2 fruit fly cellular contexts compared by ENCODE assay signal in the genomic region with DNA sequence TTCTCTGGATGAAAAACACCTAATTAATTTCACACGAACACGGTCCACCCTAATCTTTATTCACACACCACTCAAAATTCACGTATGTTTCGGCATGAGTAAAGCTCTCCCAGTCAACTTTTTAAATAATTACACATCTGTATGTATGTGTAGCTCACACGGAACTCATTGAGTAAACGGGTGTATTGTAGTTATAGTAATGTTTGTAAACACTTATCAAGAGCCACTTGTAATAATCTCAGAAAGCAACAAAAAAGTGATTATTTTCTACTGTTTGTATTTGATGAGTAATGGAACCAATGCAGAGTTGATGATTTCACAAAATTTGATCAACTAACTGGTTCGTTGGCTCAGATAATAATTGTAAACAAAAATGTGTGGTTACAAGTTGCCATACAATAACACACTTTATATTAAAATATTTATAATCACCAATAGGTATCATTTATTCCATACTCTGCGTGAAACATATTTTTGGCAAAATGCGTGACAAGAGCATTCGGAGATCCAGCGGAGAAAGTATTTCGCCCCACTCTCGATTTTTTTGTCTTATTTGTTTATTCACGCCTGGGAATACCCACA.
TF ChIP-seq lines count a peak whose summit lies in the region.

No protein-coding gene starts in this region.

TF ChIP-seq in whole organism, embryonic, 481 proteins besides CTCF, POLR2A, EP300 and RAD21 (continued from another document and continues in another):
- TF ChIP-seq E2f2 (GFP tag; IDR thresholded peaks at IDR 0.05; lab: Robert Waterston, UW) (peak; percentile 35; the same call in 1 of the 2 replicates), CG17385 (GFP tag; optimal IDR thresholded peaks at IDR 0.05; lab: Kevin White, UChicago) (peak; percentile 33), BEAF-32 (GFP tag; optimal IDR thresholded peaks at IDR 0.05; lab: Kevin White, UChicago) (no peak), Lpt (GFP tag; optimal IDR thresholded peaks at IDR 0.05; lab: Kevin White, UChicago) (no peak), CG9932 (GFP tag; IDR thresholded peaks at IDR 0.05; lab: Robert Waterston, UW) (peak; percentile 24), Oaz (GFP tag; IDR thresholded peaks at IDR 0.05; lab: Robert Waterston, UW) (peak; percentile 34), gsb (GFP tag; IDR thresholded peaks at IDR 0.05; lab: Robert Waterston, UW) (no peak), Six4 (GFP tag; optimal IDR thresholded peaks at IDR 0.05; lab: Kevin White, UChicago) (no peak), Hsf (GFP tag; optimal IDR thresholded peaks at IDR 0.05; lab: Kevin White, UChicago) (peak; percentile 33), az2 (GFP tag; optimal IDR thresholded peaks at IDR 0.05; lab: Kevin White, UChicago) (no peak), CG15269 (tag; optimal IDR thresholded peaks at IDR 0.05; lab: Kevin White, UChicago) (peak; percentile 48), CG12155 (GFP tag; optimal IDR thresholded peaks at IDR 0.05; lab: Kevin White, UChicago) (no peak), Hmr (GFP tag; optimal IDR thresholded peaks at IDR 0.05; lab: Kevin White, UChicago) (peak; percentile 42), Nf-YB (GFP tag; optimal IDR thresholded peaks at IDR 0.05; lab: Kevin White, UChicago) (no peak), CG18619 (GFP tag; optimal IDR thresholded peaks at IDR 0.05; lab: Kevin White, UChicago) (no peak), CG13624 (GFP tag; optimal IDR thresholded peaks at IDR 0.05; lab: Kevin White, UChicago) (no peak), E2f1 (GFP tag; IDR thresholded peaks at IDR 0.05; lab: Robert Waterston, UW) (peak; percentile 6; the same call in 1 of the 2 replicates), CG1024 (GFP tag; IDR thresholded peaks at IDR 0.05; lab: Robert Waterston, UW) (no peak), Med (GFP tag; lab: Kevin White, UChicago) (peak; percentile 44), CG13894 (tag; optimal IDR thresholded peaks at IDR 0.05; lab: Kevin White, UChicago) (no peak), CG11247 (GFP tag; IDR thresholded peaks at IDR 0.05; lab: Robert Waterston, UW) (no peak), ssp (GFP tag; IDR thresholded peaks at IDR 0.05; lab: Robert Waterston, UW) (no peak), CG1602 (GFP tag; optimal IDR thresholded peaks at IDR 0.05; lab: Kevin White, UChicago) (peak; percentile 15), CG11085 (GFP tag; IDR thresholded peaks at IDR 0.05; lab: Robert Waterston, UW) (no peak), CoRest (tag; optimal IDR thresholded peaks at IDR 0.05; lab: Kevin White, UChicago) (peak; percentile 27), ash1 (GFP tag; optimal IDR thresholded peaks at IDR 0.05; lab: Kevin White, UChicago) (no peak), CG11695 (GFP tag; IDR thresholded peaks at IDR 0.05; lab: Robert Waterston, UW) (0 out of 3 replicates have a peak, but pooled peaks have one; percentile 27), corto (GFP tag; optimal IDR thresholded peaks at IDR 0.05; lab: Kevin White, UChicago) (no peak), CG12942 (GFP tag; optimal IDR thresholded peaks at IDR 0.05; lab: Kevin White, UChicago) (no peak), scrt (GFP tag; optimal IDR thresholded peaks at IDR 0.05; lab: Kevin White, UChicago) (no peak), disco-r (GFP tag; optimal IDR thresholded peaks at IDR 0.05; lab: Kevin White, UChicago) (no peak), CG17912 (GFP tag; optimal IDR thresholded peaks at IDR 0.05; lab: Kevin White, UChicago) (no peak), CG3838 (GFP tag; optimal IDR thresholded peaks at IDR 0.05; lab: Kevin White, UChicago) (no peak), B-H2 (GFP tag; optimal IDR thresholded peaks at IDR 0.05; lab: Kevin White, UChicago) (no peak), CG9817 (tag; optimal IDR thresholded peaks at IDR 0.05; lab: Kevin White, UChicago) (peak; percentile 7), hth (optimal IDR thresholded peaks at IDR 0.05; lab: Kevin White, UChicago) (no peak), seq (GFP tag; IDR thresholded peaks at IDR 0.05; lab: Robert Waterston, UW) (peak; percentile 27; the same call in 1 of the 2 replicates), insv (GFP tag; optimal IDR thresholded peaks at IDR 0.05; lab: Kevin White, UChicago) (no peak), prd (optimal IDR thresholded peaks at IDR 0.05; lab: Kevin White, UChicago) (no peak), prd (GFP tag; IDR thresholded peaks at IDR 0.05; lab: Robert Waterston, UW) (no peak), CG5953 (GFP tag; IDR thresholded peaks at IDR 0.05; lab: Robert Waterston, UW) (peak; percentile 56; the same call in 1 of the 2 replicates), CG3407 (GFP tag; optimal IDR thresholded peaks at IDR 0.05; lab: Kevin White, UChicago) (no peak), stc (GFP tag; IDR thresholded peaks at IDR 0.05; lab: Robert Waterston, UW) (no peak), CrebB (tag; optimal IDR thresholded peaks at IDR 0.05; lab: Kevin White, UChicago) (peak; percentile 31), CG11504 (tag; optimal IDR thresholded peaks at IDR 0.05; lab: Kevin White, UChicago) (no peak), Sox102F (GFP tag; optimal IDR thresholded peaks at IDR 0.05; lab: Kevin White, UChicago) (peak; percentile 83), ATbp (GFP tag; optimal IDR thresholded peaks at IDR 0.05; lab: Kevin White, UChicago) (peak; percentile 61), Optix (GFP tag; IDR thresholded peaks at IDR 0.05; lab: Robert Waterston, UW) (0 out of 3 replicates have a peak, but pooled peaks have one; percentile 38), Hr3 (GFP tag; optimal IDR thresholded peaks at IDR 0.05; lab: Kevin White, UChicago) (peak; percentile 3), dimm (GFP tag; IDR thresholded peaks at IDR 0.05; lab: Robert Waterston, UW) (no peak), PHDP (tag; optimal IDR thresholded peaks at IDR 0.05; lab: Kevin White, UChicago) (peak; percentile 65), ci (GFP tag; IDR thresholded peaks at IDR 0.05; lab: Robert Waterston, UW) (peak; percentile 82), dysf (GFP tag; IDR thresholded peaks at IDR 0.05; lab: Robert Waterston, UW) (peak; percentile 9; the same call in 1 of the 3 replicates), CG12769 (tag; optimal IDR thresholded peaks at IDR 0.05; lab: Kevin White, UChicago) (peak; percentile 57), CG6765 (GFP tag; optimal IDR thresholded peaks at IDR 0.05; lab: Kevin White, UChicago) (no peak), Doc2 (GFP tag; IDR thresholded peaks at IDR 0.05; lab: Robert Waterston, UW) (no peak), Xrp1 (GFP tag; IDR thresholded peaks at IDR 0.05; lab: Robert Waterston, UW) (0 out of 2 replicates have a peak, but pooled peaks have one; percentile 8), CG14965 (GFP tag; optimal IDR thresholded peaks at IDR 0.05; lab: Kevin White, UChicago; ENCODE audit: borderline replicate concordance) (no peak), ken (GFP tag; IDR thresholded peaks at IDR 0.05; lab: Robert Waterston, UW) (no peak), CG7987 (GFP tag; optimal IDR thresholded peaks at IDR 0.05; lab: Kevin White, UChicago) (no peak), CG8359 (GFP tag; optimal IDR thresholded peaks at IDR 0.05; lab: Kevin White, UChicago; ENCODE audit: borderline replicate concordance) (no peak), gcm (GFP tag; optimal IDR thresholded peaks at IDR 0.05; lab: Kevin White, UChicago) (peak; percentile 7), CG15514 (GFP tag; optimal IDR thresholded peaks at IDR 0.05; lab: Kevin White, UChicago) (no peak)

TF ChIP-seq in whole organism, prepupa, 60 proteins besides CTCF, POLR2A, EP300 and RAD21 (continued from another document):
- TF ChIP-seq Eip75B (GFP tag; optimal IDR thresholded peaks at IDR 0.05; lab: Kevin White, UChicago) (no peak), Ets96B (tag; optimal IDR thresholded peaks at IDR 0.05; lab: Kevin White, UChicago) (no peak), acj6 (GFP tag; optimal IDR thresholded peaks at IDR 0.05; lab: Kevin White, UChicago) (no peak), CG9139 (GFP tag; optimal IDR thresholded peaks at IDR 0.05; lab: Kevin White, UChicago) (no peak), CG7368 (GFP tag; optimal IDR thresholded peaks at IDR 0.05; lab: Kevin White, UChicago) (no peak), CG8632 (GFP tag; optimal IDR thresholded peaks at IDR 0.05; lab: Kevin White, UChicago) (no peak), Smox (GFP tag; optimal IDR thresholded peaks at IDR 0.05; lab: Kevin White, UChicago) (no peak), CG1621 (tag; optimal IDR thresholded peaks at IDR 0.05; lab: Kevin White, UChicago) (no peak), CG32006 (GFP tag; optimal IDR thresholded peaks at IDR 0.05; lab: Kevin White, UChicago) (no peak), net (GFP tag; optimal IDR thresholded peaks at IDR 0.05; lab: Kevin White, UChicago) (no peak), svp (GFP tag; lab: Kevin White, UChicago) (no peak), achi (GFP tag; optimal IDR thresholded peaks at IDR 0.05; lab: Kevin White, UChicago) (no peak), ss (GFP tag; optimal IDR thresholded peaks at IDR 0.05; lab: Kevin White, UChicago) (no peak), Sox15 (GFP tag; optimal IDR thresholded peaks at IDR 0.05; lab: Kevin White, UChicago) (no peak), Sox102F (GFP tag; optimal IDR thresholded peaks at IDR 0.05; lab: Kevin White, UChicago) (no peak), pdm3 (GFP tag; optimal IDR thresholded peaks at IDR 0.05; lab: Kevin White, UChicago) (peak; percentile 24), CG6276 (GFP tag; optimal IDR thresholded peaks at IDR 0.05; lab: Kevin White, UChicago) (no peak), Hr39 (GFP tag; optimal IDR thresholded peaks at IDR 0.05; lab: Kevin White, UChicago) (no peak), vri (GFP tag; optimal IDR thresholded peaks at IDR 0.05; lab: Kevin White, UChicago) (no peak), OdsH (GFP tag; optimal IDR thresholded peaks at IDR 0.05; lab: Kevin White, UChicago) (peak; percentile 40), Lpt (GFP tag; optimal IDR thresholded peaks at IDR 0.05; lab: Kevin White, UChicago) (no peak), Eip78C (GFP tag; lab: Kevin White, UChicago) (no peak), Ets21C (GFP tag; optimal IDR thresholded peaks at IDR 0.05; lab: Kevin White, UChicago) (no peak)
